Fruit fly (Drosophila melanogaster) Kc167 (cell line): ENCODE data around the gene Srp9.

Experiments
- Myc ChIP-seq: fragments of >200 bp; optimal IDR thresholded peaks from 2 replicates; lab custom pipeline; 2017; ENCODE audit warnings: missing external identifiers
- Sin3A ChIP-seq: fragments of >200 bp; optimal IDR thresholded peaks from 2 replicates; lab custom pipeline; 2018; ENCODE audit warnings: missing external identifiers
- h ChIP-seq: fragments of >200 bp; optimal IDR thresholded peaks from 3 replicates; lab custom pipeline; 2018; ENCODE audit warnings: missing external identifiers
- ttk ChIP-seq: sonication (Bioruptor generic); optimal IDR thresholded peaks from 2 replicates; lab custom pipeline; 2017; ENCODE audit warnings: missing external identifiers

- TF ChIP-seq ttk (no peak), h (lab: Kevin White, UChicago) (no peak), Sin3A (lab: Kevin White, UChicago) (no peak), Myc (lab: Kevin White, UChicago) (no peak)
Observed at dm6 chr3L:7953728-7954127, 17.6 kb downstream of the Srp9 start.
